Worm (Caenorhabditis elegans) whole organism, L2 larva: ENCODE measurements around the gene str-207.

Source experiments
- C34F6.9 ChIP-seq: fragments of 150-350 bp; optimal IDR thresholded peaks from 2 replicates; lab custom pipeline; 2014; ENCODE audit warnings: missing biosample characterization, missing genetic modification characterization
- R02D3.7 ChIP-seq: fragments of 150-350 bp; optimal IDR thresholded peaks from 2 replicates; lab custom pipeline; 2014; ENCODE audit warnings: missing biosample characterization, missing genetic modification characterization
- Y55F3AM.14 ChIP-seq: fragments of 200-800 bp; sonication (Bioruptor generic); optimal IDR thresholded peaks from 2 replicates; lab custom pipeline; 2018; ENCODE audit warnings: mild to moderate bottlenecking, missing genetic modification characterization, missing compliant biosample characterization
- ZK546.5 ChIP-seq: sonication (generic microtip); optimal IDR thresholded peaks from 2 replicates; lab custom pipeline; 2017; ENCODE audit warnings: missing biosample characterization, missing genetic modification characterization
- alr-1 ChIP-seq: fragments of 150-350 bp; optimal IDR thresholded peaks from 2 replicates; lab custom pipeline; 2014; ENCODE audit warnings: missing biosample characterization, missing genetic modification characterization
- ama-1 ChIP-seq: fragments of 150-350 bp; optimal IDR thresholded peaks from 2 replicates; lab custom pipeline; 2018; ENCODE audit warnings: inconsistent platforms
- ceh-16 ChIP-seq: fragments of 150-350 bp; optimal IDR thresholded peaks from 2 replicates; lab custom pipeline; 2014; ENCODE audit warnings: missing biosample characterization, missing genetic modification characterization
- ceh-82 ChIP-seq: fragments of 150-350 bp; optimal IDR thresholded peaks from 2 replicates; lab custom pipeline; 2014; ENCODE audit warnings: missing biosample characterization, missing genetic modification characterization
- crh-2 ChIP-seq: sonication (generic microtip); optimal IDR thresholded peaks from 2 replicates; lab custom pipeline; 2017; ENCODE audit warnings: missing biosample characterization, missing genetic modification characterization
- dmd-4 ChIP-seq: sonication (generic microtip); optimal IDR thresholded peaks from 2 replicates; lab custom pipeline; 2017; ENCODE audit warnings: missing biosample characterization, missing genetic modification characterization
- elt-1 ChIP-seq: fragments of 150-350 bp; optimal IDR thresholded peaks from 2 replicates; lab custom pipeline; 2014; ENCODE audit warnings: missing biosample characterization, missing genetic modification characterization
- fos-1 ChIP-seq: fragments of 150-350 bp; optimal IDR thresholded peaks from 2 replicates; lab custom pipeline; 2014; ENCODE audit warnings: missing biosample characterization, missing genetic modification characterization
- gmeb-1 ChIP-seq: fragments of 150-350 bp; optimal IDR thresholded peaks from 2 replicates; lab custom pipeline; 2014; ENCODE audit warnings: missing biosample characterization, missing genetic modification characterization
- lin-11 ChIP-seq: fragments of 150-350 bp; sonication (generic microtip); optimal IDR thresholded peaks from 2 replicates; lab custom pipeline; 2014; ENCODE audit warnings: missing biosample characterization, missing genetic modification characterization, inconsistent platforms, mixed read lengths
- lin-13 ChIP-seq: fragments of 150-350 bp; optimal IDR thresholded peaks from 2 replicates; lab custom pipeline; 2014; ENCODE audit warnings: missing biosample characterization, missing genetic modification reagents, missing genetic modification characterization
- lin-39 ChIP-seq: fragments of 150-350 bp; optimal IDR thresholded peaks from 2 replicates; lab custom pipeline; 2014; ENCODE audit warnings: missing biosample characterization, missing genetic modification reagents, missing genetic modification characterization
- lsy-2 ChIP-seq, 2 experiments: fragments of 150-350 bp in 1 of 2; sonication (generic microtip) in 1 of 2; optimal IDR thresholded peaks; 2 replicates each; lab custom pipeline; 2014 to 2017; ENCODE audit warnings: missing biosample characterization in 2 of 2, missing genetic modification characterization in 2 of 2
- mbf-1 ChIP-seq: sonication (generic microtip); optimal IDR thresholded peaks from 2 replicates; lab custom pipeline; 2017; ENCODE audit warnings: missing biosample characterization, missing genetic modification characterization
- nhr-12 ChIP-seq: fragments of 150-350 bp; optimal IDR thresholded peaks from 2 replicates; lab custom pipeline; 2014; ENCODE audit warnings: missing biosample characterization, missing genetic modification characterization
- nhr-129 ChIP-seq: fragments of 150-350 bp; optimal IDR thresholded peaks from 2 replicates; lab custom pipeline; 2014; ENCODE audit warnings: missing biosample characterization, missing genetic modification characterization
- nhr-21 ChIP-seq: fragments of 150-350 bp; optimal IDR thresholded peaks from 2 replicates; lab custom pipeline; 2014; ENCODE audit warnings: missing biosample characterization, missing genetic modification characterization
- nhr-237 ChIP-seq: fragments of 150-350 bp; optimal IDR thresholded peaks from 2 replicates; lab custom pipeline; 2014; ENCODE audit warnings: missing biosample characterization, missing genetic modification characterization
- nhr-25 ChIP-seq: fragments of 150-350 bp; sonication (generic microtip); optimal IDR thresholded peaks from 3 replicates; lab custom pipeline; 2014; ENCODE audit warnings: missing biosample characterization, missing genetic modification characterization
- nhr-6 ChIP-seq: fragments of 150-350 bp; optimal IDR thresholded peaks from 2 replicates; lab custom pipeline; 2014; ENCODE audit warnings: missing biosample characterization, missing genetic modification characterization
- nhr-77 ChIP-seq: fragments of 150-350 bp; optimal IDR thresholded peaks from 2 replicates; lab custom pipeline; 2014; ENCODE audit warnings: missing biosample characterization, missing genetic modification characterization
- peb-1 ChIP-seq: fragments of 150-350 bp; optimal IDR thresholded peaks from 2 replicates; lab custom pipeline; 2014; ENCODE audit warnings: missing biosample characterization, missing genetic modification characterization
- sem-4 ChIP-seq: fragments of 150-350 bp; optimal IDR thresholded peaks from 2 replicates; lab custom pipeline; 2014; ENCODE audit warnings: missing biosample characterization, missing genetic modification reagents, missing genetic modification characterization
- sma-3 ChIP-seq: sonication (generic microtip); optimal IDR thresholded peaks from 2 replicates; lab custom pipeline; 2016; ENCODE audit warnings: missing genetic modification reagents, missing genetic modification characterization, missing compliant biosample characterization
- sma-9 ChIP-seq, 2 experiments: fragments of 150-350 bp in 1 of 2; sonication (generic microtip) in 1 of 2; optimal IDR thresholded peaks; 2 replicates each; lab custom pipeline; 2014 to 2016; ENCODE audit warnings: missing genetic modification characterization in 2 of 2, mild to moderate bottlenecking in 1 of 2, missing biosample characterization in 1 of 2, missing compliant biosample characterization in 1 of 2, missing genetic modification reagents in 1 of 2, moderate library complexity in 1 of 2
- unc-39 ChIP-seq: fragments of 150-350 bp; optimal IDR thresholded peaks from 2 replicates; lab custom pipeline; 2014; ENCODE audit warnings: missing biosample characterization, missing genetic modification characterization
- unc-55 ChIP-seq: fragments of 150-350 bp; sonication (generic microtip); optimal IDR thresholded peaks from 3 replicates; lab custom pipeline; 2014; ENCODE audit warnings: missing biosample characterization, missing genetic modification reagents, missing genetic modification characterization
- unc-62 ChIP-seq: fragments of 150-350 bp; optimal IDR thresholded peaks from 2 replicates; lab custom pipeline; 2014; ENCODE audit warnings: missing biosample characterization, missing genetic modification reagents, missing genetic modification characterization
- ztf-1 ChIP-seq: fragments of 200-800 bp; sonication (Bioruptor generic); conservative IDR thresholded peaks from 2 replicates; pipeline ENCODE4 v1.3.6; 2022; ENCODE audit warnings: missing genetic modification characterization, missing compliant biosample characterization
- ztf-11 ChIP-seq: sonication (generic microtip); optimal IDR thresholded peaks from 2 replicates; lab custom pipeline; 2017; ENCODE audit warnings: missing biosample characterization, missing genetic modification characterization

Gene str-207

ce11 chrV:4951434-4951833, at the start of gene str-207:
str-207 (plus strand) TSS chrV:4951734.
- TF ChIP-seq nhr-25 (tag; lab: Kevin White, UChicago): no peak
- TF ChIP-seq C34F6.9 (tag; lab: Kevin White, UChicago): no peak
- TF ChIP-seq sma-9 (GFP tag; optimal IDR thresholded peaks at IDR 0.05; lab: Kevin White, UChicago): no peak
- no peak for TF ChIP-seq sma-9 (tag; optimal IDR thresholded peaks at IDR 0.05; lab: Kevin White, UChicago)
- no peak for TF ChIP-seq nhr-12 (tag; lab: Kevin White, UChicago)
- TF ChIP-seq R02D3.7 (tag; lab: Kevin White, UChicago): no peak

- TF ChIP-seq alr-1 (tag; lab: Kevin White, UChicago) (no peak), nhr-25 (tag; lab: Kevin White, UChicago) (peak; percentile 3)
Observed at ce11 chrV:4903696-4904095, 47.8 kb upstream of the str-207 start, which contains the start of gene ugt-8. ugt-8 (plus strand) TSS chrV:4903930.

ce11 chrV:4905953-4906352, 45.6 kb upstream of the str-207 start, which contains the start of gene ugt-14:
ugt-14 (plus strand) TSS chrV:4906253.
- TF ChIP-seq ceh-16 (tag; lab: Kevin White, UChicago): no peak
- TF ChIP-seq ceh-82 (tag; lab: Kevin White, UChicago): no peak
- no peak for TF ChIP-seq ztf-11 (tag; lab: Kevin White, UChicago)
- no peak for TF ChIP-seq R02D3.7 (tag; lab: Kevin White, UChicago)
- TF ChIP-seq dmd-4 (tag; lab: Kevin White, UChicago): no peak
- no peak for TF ChIP-seq elt-1
- TF ChIP-seq nhr-21 (tag; lab: Kevin White, UChicago): no peak
- TF ChIP-seq ztf-1: no peak
- TF ChIP-seq ama-1: no peak
- no peak for TF ChIP-seq mbf-1 (tag; lab: Kevin White, UChicago)
- TF ChIP-seq nhr-25 (tag; lab: Kevin White, UChicago): no peak
- no peak for TF ChIP-seq nhr-6
- TF ChIP-seq nhr-237: no peak
- no peak for TF ChIP-seq lin-13 (GFP tag; lab: Kevin White, UChicago)
- no peak for TF ChIP-seq Y55F3AM.14 (GFP tag; lab: Kevin White, UChicago)
- no peak for TF ChIP-seq sma-9 (GFP tag; optimal IDR thresholded peaks at IDR 0.05; lab: Kevin White, UChicago)
- no peak for TF ChIP-seq sma-9 (tag; optimal IDR thresholded peaks at IDR 0.05; lab: Kevin White, UChicago)
- TF ChIP-seq unc-62 (GFP tag; lab: Kevin White, UChicago): no peak
- TF ChIP-seq crh-2 (tag; lab: Kevin White, UChicago): no peak

ce11 chrV:4908591-4908990, 42.9 kb upstream of the str-207 start, which contains the start of gene ugt-13:
ugt-13 (plus strand) TSS chrV:4908884.
- peak; percentile 82 for TF ChIP-seq sma-3 (GFP tag; lab: Kevin White, UChicago)
- no peak for TF ChIP-seq ztf-11 (tag; lab: Kevin White, UChicago)
- no peak for TF ChIP-seq ztf-1
- no peak for TF ChIP-seq sem-4 (tag; lab: Kevin White, UChicago)
- no peak for TF ChIP-seq unc-39 (tag; lab: Kevin White, UChicago)
- TF ChIP-seq unc-55: no peak
- peak; percentile 91 for TF ChIP-seq nhr-25 (tag; lab: Kevin White, UChicago)
- TF ChIP-seq sma-9 (GFP tag; optimal IDR thresholded peaks at IDR 0.05; lab: Kevin White, UChicago): peak; percentile 81
- no peak for TF ChIP-seq sma-9 (tag; optimal IDR thresholded peaks at IDR 0.05; lab: Kevin White, UChicago)
- TF ChIP-seq nhr-129 (tag; lab: Kevin White, UChicago): peak; percentile 97
- TF ChIP-seq R02D3.7 (tag; lab: Kevin White, UChicago): no peak
- TF ChIP-seq fos-1: peak; percentile 1
- no peak for TF ChIP-seq nhr-77 (tag; lab: Kevin White, UChicago)
- peak; percentile 56 for TF ChIP-seq nhr-21 (tag; lab: Kevin White, UChicago)
- TF ChIP-seq lin-39: no peak
- TF ChIP-seq alr-1 (tag; lab: Kevin White, UChicago): no peak
- no peak for TF ChIP-seq ceh-82 (tag; lab: Kevin White, UChicago)

ce11 chrV:4912313-4912712, 39.2 kb upstream of the str-207 start, which contains the start of gene H23N18.5:
H23N18.5 (minus strand) TSS chrV:4912381.
- TF ChIP-seq Y55F3AM.14 (GFP tag; lab: Kevin White, UChicago) (peak; percentile 5), nhr-21 (tag; lab: Kevin White, UChicago) (peak; percentile 48), ZK546.5 (tag; lab: Kevin White, UChicago) (no peak), nhr-25 (tag; lab: Kevin White, UChicago) (peak; percentile 54)

- no peak for TF ChIP-seq lin-39
- no peak for TF ChIP-seq sma-9 (GFP tag; optimal IDR thresholded peaks at IDR 0.05; lab: Kevin White, UChicago)
- no peak for TF ChIP-seq sma-9 (tag; optimal IDR thresholded peaks at IDR 0.05; lab: Kevin White, UChicago)
- TF ChIP-seq alr-1 (tag; lab: Kevin White, UChicago): no peak
- no peak for TF ChIP-seq ZK546.5 (tag; lab: Kevin White, UChicago)
- no peak for TF ChIP-seq lsy-2 (tag; optimal IDR thresholded peaks at IDR 0.05; lab: Kevin White, UChicago)
- no peak for TF ChIP-seq ztf-11 (tag; lab: Kevin White, UChicago)
- TF ChIP-seq unc-62 (GFP tag; lab: Kevin White, UChicago): no peak
- no peak for TF ChIP-seq mbf-1 (tag; lab: Kevin White, UChicago)
- no peak for TF ChIP-seq ama-1
- TF ChIP-seq gmeb-1 (tag; lab: Kevin White, UChicago): no peak
- no peak for TF ChIP-seq lin-11
- TF ChIP-seq peb-1 (tag; lab: Kevin White, UChicago): no peak
- no peak for TF ChIP-seq Y55F3AM.14 (GFP tag; lab: Kevin White, UChicago)
- no peak for TF ChIP-seq unc-39 (tag; lab: Kevin White, UChicago)
- no peak for TF ChIP-seq dmd-4 (tag; lab: Kevin White, UChicago)
Observed at ce11 chrV:4913853-4914252, 37.7 kb upstream of the str-207 start.
